Fruit fly (Drosophila melanogaster) whole organism, adult: ENCODE data around the gene Fum3.

Source experiments
- CG11617 ChIP-seq: fragments of 200-800 bp; sonication (Bioruptor generic); optimal IDR thresholded peaks from 2 replicates; lab custom pipeline; 2017; ENCODE audit warnings: mild to moderate bottlenecking, missing biosample characterization, missing genetic modification reagents, missing genetic modification characterization
- CG12768 ChIP-seq: fragments of 200-800 bp; sonication (Bioruptor generic); optimal IDR thresholded peaks from 2 replicates; lab custom pipeline; 2017; ENCODE audit warnings: missing biosample characterization, missing genetic modification characterization, mild to moderate bottlenecking, moderate library complexity, missing genetic modification reagents
- CG14711 ChIP-seq: fragments of 200-800 bp; sonication (Bioruptor generic); optimal IDR thresholded peaks from 2 replicates; lab custom pipeline; 2018; ENCODE audit warnings: missing biosample characterization, mild to moderate bottlenecking, missing genetic modification characterization, moderate library complexity
- CG1620 ChIP-seq: fragments of 200-800 bp; sonication (Bioruptor generic); optimal IDR thresholded peaks from 2 replicates; lab custom pipeline; 2016; ENCODE audit warnings: missing biosample characterization, missing genetic modification characterization
- CG33017 ChIP-seq: fragments of 200-800 bp; sonication (Bioruptor generic); optimal IDR thresholded peaks from 2 replicates; lab custom pipeline; 2018; ENCODE audit warnings: missing biosample characterization, mild to moderate bottlenecking, missing genetic modification characterization, moderate library complexity
- CG5204 ChIP-seq: fragments of 200-800 bp; sonication (Bioruptor generic); optimal IDR thresholded peaks from 2 replicates; lab custom pipeline; 2016; ENCODE audit warnings: missing biosample characterization, missing genetic modification characterization
- CG7045 ChIP-seq: fragments of 200-800 bp; sonication (Bioruptor generic); optimal IDR thresholded peaks from 2 replicates; lab custom pipeline; 2017; ENCODE audit warnings: missing biosample characterization, mild to moderate bottlenecking, missing genetic modification characterization
- CG7101 ChIP-seq: fragments of 200-800 bp; sonication (Bioruptor generic); optimal IDR thresholded peaks from 2 replicates; lab custom pipeline; 2018; ENCODE audit warnings: missing biosample characterization, mild to moderate bottlenecking, missing genetic modification characterization, moderate library complexity
- Clk ChIP-seq: fragments of 200-800 bp; sonication (Bioruptor generic); optimal IDR thresholded peaks from 2 replicates; lab custom pipeline; 2017; ENCODE audit warnings: missing biosample characterization, missing genetic modification characterization
- Crg-1 ChIP-seq: fragments of 200-800 bp; sonication (Bioruptor generic); optimal IDR thresholded peaks from 2 replicates; lab custom pipeline; 2016; ENCODE audit warnings: missing biosample characterization, missing genetic modification characterization
- Hr96 ChIP-seq: fragments of 200-800 bp; sonication (Bioruptor generic); optimal IDR thresholded peaks from 2 replicates; lab custom pipeline; 2016; ENCODE audit warnings: missing biosample characterization, missing genetic modification characterization
- Mnt ChIP-seq: fragments of 200-800 bp; sonication (Bioruptor generic); optimal IDR thresholded peaks from 2 replicates; lab custom pipeline; 2016; ENCODE audit warnings: missing biosample characterization, mild to moderate bottlenecking, missing genetic modification characterization
- bab1 ChIP-seq: fragments of 200-800 bp; sonication (Bioruptor generic); optimal IDR thresholded peaks from 3 replicates; lab custom pipeline; 2019; ENCODE audit warnings: missing biosample characterization, mild to moderate bottlenecking, missing genetic modification characterization, moderate library complexity
- cic ChIP-seq: fragments of 200-800 bp; sonication (Bioruptor generic); optimal IDR thresholded peaks from 2 replicates; lab custom pipeline; 2017; ENCODE audit warnings: missing biosample characterization, mild to moderate bottlenecking, missing genetic modification characterization, moderate library complexity
- cnc ChIP-seq, 2 experiments: fragments of >200 bp; optimal IDR thresholded peaks; 2 replicates each; lab custom pipeline; 2017
- kay ChIP-seq: fragments of 200-800 bp; sonication (Bioruptor generic); peaks from one replicate; lab custom pipeline; 2016; ENCODE audit warnings: missing biosample characterization, missing genetic modification characterization, borderline replicate concordance
- ovo ChIP-seq: fragments of 200-800 bp; sonication (Bioruptor generic); optimal IDR thresholded peaks from 2 replicates; lab custom pipeline; 2016; ENCODE audit warnings: missing biosample characterization, missing genetic modification characterization
- pad ChIP-seq: fragments of 200-800 bp; sonication (Bioruptor generic); optimal IDR thresholded peaks from 3 replicates; lab custom pipeline; 2017; ENCODE audit warnings: missing biosample characterization, missing genetic modification characterization, mild to moderate bottlenecking, moderate library complexity, missing genetic modification reagents
- tj ChIP-seq: fragments of 200-800 bp; sonication (Bioruptor generic); optimal IDR thresholded peaks from 3 replicates; lab custom pipeline; 2017; ENCODE audit warnings: missing biosample characterization, mild to moderate bottlenecking, missing genetic modification characterization, moderate library complexity
- toe ChIP-seq: fragments of 200-800 bp; sonication (Bioruptor generic); optimal IDR thresholded peaks from 2 replicates; lab custom pipeline; 2016; ENCODE audit warnings: missing biosample characterization, missing genetic modification characterization

Gene Fum3

DNA sequence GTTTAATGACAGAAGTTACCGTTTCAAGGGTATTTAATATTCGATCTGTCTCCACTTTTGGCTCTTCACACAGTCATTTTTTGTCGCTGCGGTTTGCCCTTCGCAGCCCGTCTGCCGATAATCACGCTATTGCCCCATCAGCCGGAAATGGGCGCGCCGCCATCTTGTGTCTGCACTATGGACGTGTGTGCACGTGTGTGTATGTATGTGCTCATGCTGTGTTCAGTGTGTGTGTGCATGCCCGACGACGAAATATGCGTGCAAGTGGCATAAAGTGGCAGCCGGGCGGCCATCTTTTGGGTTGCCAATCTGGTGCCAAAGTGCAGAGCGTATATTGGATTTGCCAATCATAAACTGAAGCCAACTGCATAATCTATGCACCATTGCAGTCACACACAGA is 11.2 kb downstream of the Fum3 start:
- TF ChIP-seq CG7045 (GFP tag; lab: Kevin White, UChicago) (no peak), cnc (optimal IDR thresholded peaks at IDR 0.05; lab: Kevin White, UChicago) (no peak), CG5204 (GFP tag; lab: Kevin White, UChicago) (no peak)

DNA sequence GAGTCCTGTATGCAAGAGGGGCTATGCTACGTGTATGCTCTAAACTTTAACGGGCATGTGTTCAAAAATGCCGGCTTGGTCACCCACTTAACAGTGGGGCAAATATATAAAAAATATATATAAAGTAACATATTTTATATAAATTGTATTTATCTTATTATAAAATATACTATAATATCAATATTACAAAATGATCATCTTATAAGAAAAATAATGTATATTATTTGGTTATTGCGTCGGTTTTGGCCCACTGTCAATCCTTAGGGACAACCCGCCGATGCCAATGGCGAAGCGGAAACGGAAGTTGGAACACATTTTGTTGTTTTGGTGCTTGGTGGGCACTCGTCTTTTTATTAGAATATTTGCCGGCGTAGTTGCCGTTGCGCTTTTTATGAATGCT is 15.1 kb downstream of the Fum3 start:
- no peak for TF ChIP-seq Hr96 (GFP tag; lab: Kevin White, UChicago)
- no peak for TF ChIP-seq CG7101 (tag; lab: Kevin White, UChicago)
- TF ChIP-seq Clk (GFP tag; lab: Kevin White, UChicago): no peak
- TF ChIP-seq CG1620: no peak
- no peak for TF ChIP-seq tj
- no peak for TF ChIP-seq CG11617 (GFP tag; lab: Kevin White, UChicago)
- TF ChIP-seq cic (GFP tag; lab: Kevin White, UChicago): no peak
- no peak for TF ChIP-seq Crg-1
- TF ChIP-seq Mnt (GFP tag; lab: Kevin White, UChicago): no peak
- TF ChIP-seq CG5204 (GFP tag; lab: Kevin White, UChicago): no peak
- TF ChIP-seq kay (GFP tag; lab: Kevin White, UChicago): no peak
- TF ChIP-seq pad: no peak
- no peak for TF ChIP-seq CG12768 (GFP tag; lab: Kevin White, UChicago)
- TF ChIP-seq CG14711: no peak
- no peak for TF ChIP-seq toe (GFP tag; lab: Kevin White, UChicago)
- TF ChIP-seq cnc (optimal IDR thresholded peaks at IDR 0.05; lab: Kevin White, UChicago): no peak
- TF ChIP-seq CG7045 (GFP tag; lab: Kevin White, UChicago): no peak
- no peak for TF ChIP-seq CG33017

- TF ChIP-seq CG12768 (GFP tag; lab: Kevin White, UChicago): no peak
- TF ChIP-seq cic (GFP tag; lab: Kevin White, UChicago): no peak
- no peak for TF ChIP-seq Mnt (GFP tag; lab: Kevin White, UChicago)
- TF ChIP-seq CG5204 (GFP tag; lab: Kevin White, UChicago): no peak
- no peak for TF ChIP-seq toe (GFP tag; lab: Kevin White, UChicago)
- no peak for TF ChIP-seq bab1
- no peak for TF ChIP-seq kay (GFP tag; lab: Kevin White, UChicago)
- no peak for TF ChIP-seq Clk (GFP tag; lab: Kevin White, UChicago)
- TF ChIP-seq CG7045 (GFP tag; lab: Kevin White, UChicago): no peak
- TF ChIP-seq ovo: no peak
- no peak for TF ChIP-seq CG33017
- TF ChIP-seq CG7101 (tag; lab: Kevin White, UChicago): no peak
- TF ChIP-seq Crg-1: no peak
- TF ChIP-seq cnc (optimal IDR thresholded peaks at IDR 0.05; lab: Kevin White, UChicago): no peak
- TF ChIP-seq pad: no peak
- TF ChIP-seq CG11617 (GFP tag; lab: Kevin White, UChicago): no peak
- TF ChIP-seq CG14711: no peak
Observed at dm6 chr3L:11448935-11449334, 16.7 kb downstream of the Fum3 start.

dm6 chr3L:11448349-11448748 is 17.3 kb downstream of the Fum3 start:
- no peak for TF ChIP-seq CG33017
- no peak for TF ChIP-seq Crg-1
- no peak for TF ChIP-seq toe (GFP tag; lab: Kevin White, UChicago)
- no peak for TF ChIP-seq tj
- no peak for TF ChIP-seq cic (GFP tag; lab: Kevin White, UChicago)
- TF ChIP-seq CG12768 (GFP tag; lab: Kevin White, UChicago): no peak
- no peak for TF ChIP-seq CG1620
- no peak for TF ChIP-seq CG14711
- TF ChIP-seq CG11617 (GFP tag; lab: Kevin White, UChicago): no peak
- TF ChIP-seq CG5204 (GFP tag; lab: Kevin White, UChicago): no peak
- TF ChIP-seq CG7101 (tag; lab: Kevin White, UChicago): no peak
- no peak for TF ChIP-seq bab1
- no peak for TF ChIP-seq ovo
- TF ChIP-seq pad: no peak
- TF ChIP-seq CG7045 (GFP tag; lab: Kevin White, UChicago): no peak
- TF ChIP-seq cnc (optimal IDR thresholded peaks at IDR 0.05; lab: Kevin White, UChicago): no peak
- no peak for TF ChIP-seq Hr96 (GFP tag; lab: Kevin White, UChicago)
- no peak for TF ChIP-seq Mnt (GFP tag; lab: Kevin White, UChicago)
- TF ChIP-seq kay (GFP tag; lab: Kevin White, UChicago): no peak
- no peak for TF ChIP-seq Clk (GFP tag; lab: Kevin White, UChicago)

DNA sequence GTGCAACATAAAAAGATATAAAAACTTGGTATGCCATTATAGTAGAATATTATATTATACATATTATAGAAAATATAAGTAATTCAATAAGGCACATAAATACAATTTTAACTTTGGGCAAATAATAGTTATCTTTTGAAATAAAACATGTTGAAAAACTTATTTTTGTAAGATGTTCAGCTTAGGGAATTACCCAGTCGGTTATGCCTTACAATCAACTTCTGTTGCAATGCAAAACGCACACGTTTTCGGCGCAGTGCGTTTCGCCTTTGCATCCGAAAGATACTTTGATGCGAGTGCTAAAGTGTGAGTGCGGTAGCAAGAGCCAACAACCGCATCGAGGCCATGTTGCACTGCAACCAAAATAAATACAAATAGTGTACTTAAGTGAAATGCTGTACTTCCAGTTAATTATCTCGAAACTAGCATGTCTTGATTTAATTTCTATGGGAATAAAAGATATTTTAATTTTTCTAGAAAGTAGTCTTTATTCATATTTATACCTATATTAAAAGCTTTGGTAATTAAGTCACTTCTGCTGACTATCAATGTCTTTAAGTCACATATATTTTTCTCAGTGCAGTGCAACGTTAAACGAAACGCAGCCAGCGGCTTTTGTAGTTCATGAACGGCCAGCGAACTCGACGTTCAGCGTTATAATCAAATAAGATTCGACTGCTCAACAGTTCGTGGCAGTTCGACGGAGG is 18.5 kb downstream of the Fum3 start:
- TF ChIP-seq Hr96 (GFP tag; lab: Kevin White, UChicago): no peak
- peak; percentile 6 for TF ChIP-seq kay (GFP tag; lab: Kevin White, UChicago)

DNA sequence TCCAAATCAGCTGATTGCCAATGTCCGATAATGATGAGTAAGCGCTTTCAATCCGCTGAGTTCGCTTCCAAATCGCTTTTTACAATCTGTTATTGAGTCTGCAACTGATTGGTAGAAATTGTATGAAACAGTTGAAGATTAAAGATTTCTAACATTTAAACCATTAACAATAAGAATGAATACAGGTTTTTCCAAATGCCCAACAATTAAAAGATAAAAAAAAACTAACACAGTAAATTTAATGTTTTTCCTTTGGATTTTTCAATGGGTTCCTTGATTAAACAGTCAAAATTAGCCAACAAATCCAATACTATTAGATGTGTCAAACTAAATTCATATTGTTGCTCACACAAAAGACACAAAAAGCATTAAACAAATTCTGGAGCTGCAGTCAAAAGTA is 20.8 kb downstream of the Fum3 start, which contains the start of gene CG7557:
CG7557 (plus strand) TSS at position 301 of the 400 bp plus-strand sequence.
- TF ChIP-seq tj (no peak), cic (GFP tag; lab: Kevin White, UChicago) (no peak), toe (GFP tag; lab: Kevin White, UChicago) (no peak), kay (GFP tag; lab: Kevin White, UChicago) (no peak), cnc (optimal IDR thresholded peaks at IDR 0.05; lab: Kevin White, UChicago) (no peak), Mnt (GFP tag; lab: Kevin White, UChicago) (no peak), CG14711 (no peak), CG7101 (tag; lab: Kevin White, UChicago) (no peak), Crg-1 (no peak), ovo (no peak), bab1 (no peak), CG5204 (GFP tag; lab: Kevin White, UChicago) (no peak), pad (no peak), Hr96 (GFP tag; lab: Kevin White, UChicago) (no peak), CG1620 (no peak), CG11617 (GFP tag; lab: Kevin White, UChicago) (no peak), CG33017 (no peak), CG12768 (GFP tag; lab: Kevin White, UChicago) (no peak), CG7045 (GFP tag; lab: Kevin White, UChicago) (no peak)
